Worm (Caenorhabditis elegans) whole organism, mixed stage, embryonic: Measurements from ENCODE around the gene T26G10.4.

Experiments
- elt-1 ChIP-seq: sonication (generic microtip); optimal IDR thresholded peaks from 2 replicates; lab custom pipeline; 2017; ENCODE audit warnings: missing genetic modification characterization, mild to moderate bottlenecking, missing compliant biosample characterization, antibody characterized with exemption, moderate library complexity, borderline replicate concordance; ENCODE audit not compliant: insufficient read depth
- elt-3 ChIP-seq: fragments of 150-350 bp; optimal IDR thresholded peaks from 2 replicates; lab custom pipeline; 2014; ENCODE audit warnings: missing biosample characterization, missing genetic modification characterization
- ham-2 ChIP-seq: fragments of 200-800 bp; sonication (Bioruptor generic); optimal IDR thresholded peaks from 2 replicates; lab custom pipeline; 2018; ENCODE audit warnings: mild to moderate bottlenecking, missing genetic modification characterization, missing compliant biosample characterization
- mab-5 ChIP-seq: fragments of 150-350 bp; optimal IDR thresholded peaks from 2 replicates; lab custom pipeline; 2014; ENCODE audit warnings: missing biosample characterization, missing genetic modification characterization
- nhr-12 ChIP-seq: fragments of 150-350 bp; optimal IDR thresholded peaks from 2 replicates; lab custom pipeline; 2014; ENCODE audit warnings: missing biosample characterization, missing genetic modification characterization
- nhr-237 ChIP-seq: fragments of 150-350 bp; optimal IDR thresholded peaks from 2 replicates; lab custom pipeline; 2014; ENCODE audit warnings: missing biosample characterization, missing genetic modification characterization

ce11 chrIII:9376701-9377100 is 43.6 kb upstream of the T26G10.4 start:
- TF ChIP-seq elt-1 (tag; lab: Kevin White, UChicago) = no peak
- no peak for TF ChIP-seq elt-3
- TF ChIP-seq nhr-12 = no peak
- no peak for TF ChIP-seq nhr-237 (tag; lab: Kevin White, UChicago)
- no peak for TF ChIP-seq mab-5 (tag; lab: Kevin White, UChicago)
- TF ChIP-seq ham-2 (GFP tag; lab: Kevin White, UChicago) = no peak
